Worm (Caenorhabditis elegans) whole organism, L2 larva: ENCODE data around the gene T24C4.3.

Experiments used
- blmp-1 ChIP-seq: sonication (generic microtip); optimal IDR thresholded peaks from 2 replicates; lab custom pipeline; 2017; ENCODE audit warnings: missing genetic modification characterization, mild to moderate bottlenecking, missing compliant biosample characterization, antibody characterized with exemption, moderate library complexity; ENCODE audit not compliant: insufficient read depth
- crh-2 ChIP-seq: sonication (generic microtip); optimal IDR thresholded peaks from 2 replicates; lab custom pipeline; 2017; ENCODE audit warnings: missing biosample characterization, missing genetic modification characterization
- dmd-4 ChIP-seq: sonication (generic microtip); optimal IDR thresholded peaks from 2 replicates; lab custom pipeline; 2017; ENCODE audit warnings: missing biosample characterization, missing genetic modification characterization
- elt-1 ChIP-seq: fragments of 150-350 bp; optimal IDR thresholded peaks from 2 replicates; lab custom pipeline; 2014; ENCODE audit warnings: missing biosample characterization, missing genetic modification characterization
- lin-39 ChIP-seq: fragments of 150-350 bp; optimal IDR thresholded peaks from 2 replicates; lab custom pipeline; 2014; ENCODE audit warnings: missing biosample characterization, missing genetic modification reagents, missing genetic modification characterization
- mdl-1 ChIP-seq, 2 experiments: fragments of 150-350 bp in 1 of 2; sonication (generic microtip) in 1 of 2; optimal IDR thresholded peaks; 2 replicates each; lab custom pipeline; 2017; ENCODE audit warnings: missing biosample characterization in 2 of 2, missing genetic modification characterization in 2 of 2
- nhr-10 ChIP-seq: sonication (generic microtip); optimal IDR thresholded peaks from 2 replicates; lab custom pipeline; 2017; ENCODE audit warnings: missing biosample characterization, missing genetic modification characterization
- nhr-23 ChIP-seq: fragments of 150-350 bp; optimal IDR thresholded peaks from 2 replicates; lab custom pipeline; 2014; ENCODE audit warnings: missing biosample characterization, missing genetic modification reagents, missing genetic modification characterization
- nhr-237 ChIP-seq: fragments of 150-350 bp; optimal IDR thresholded peaks from 2 replicates; lab custom pipeline; 2014; ENCODE audit warnings: missing biosample characterization, missing genetic modification characterization
- nhr-77 ChIP-seq: fragments of 150-350 bp; optimal IDR thresholded peaks from 2 replicates; lab custom pipeline; 2014; ENCODE audit warnings: missing biosample characterization, missing genetic modification characterization
- skn-1 ChIP-seq: sonication (generic microtip); optimal IDR thresholded peaks from 2 replicates; lab custom pipeline; 2017; ENCODE audit warnings: missing biosample characterization, missing genetic modification characterization
- unc-62 ChIP-seq: fragments of 150-350 bp; optimal IDR thresholded peaks from 2 replicates; lab custom pipeline; 2014; ENCODE audit warnings: missing biosample characterization, missing genetic modification reagents, missing genetic modification characterization
- zag-1 ChIP-seq: fragments of 150-350 bp; optimal IDR thresholded peaks from 2 replicates; lab custom pipeline; 2014; ENCODE audit warnings: missing biosample characterization, missing genetic modification characterization
- ztf-11 ChIP-seq: sonication (generic microtip); optimal IDR thresholded peaks from 2 replicates; lab custom pipeline; 2017; ENCODE audit warnings: missing biosample characterization, missing genetic modification characterization

DNA sequence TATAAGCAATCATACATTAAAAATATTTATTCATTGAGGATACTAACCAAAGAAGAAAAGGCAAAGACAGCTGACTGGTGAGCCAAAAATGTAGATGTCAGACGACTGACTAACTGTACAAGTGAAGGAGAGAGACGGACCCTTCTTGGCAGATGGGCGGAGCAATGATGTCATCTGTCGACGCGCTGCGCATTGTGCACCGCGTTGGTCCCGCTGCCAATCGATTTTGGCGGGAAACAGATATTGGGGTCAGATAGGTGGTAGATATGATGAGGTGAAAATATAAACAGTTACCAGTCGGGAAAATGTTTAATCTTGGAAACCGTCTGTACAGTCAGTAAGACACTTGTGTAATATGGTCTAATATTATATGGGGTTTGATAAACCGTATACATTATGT lies 2.4 kb downstream of the T24C4.3 start, which contains the start of gene T24C4.2:
- no peak for TF ChIP-seq lin-39 (tag; lab: Kevin White, UChicago)
- no peak for TF ChIP-seq dmd-4 (tag; lab: Kevin White, UChicago)
- TF ChIP-seq blmp-1 = no peak
- TF ChIP-seq unc-62 = no peak
- TF ChIP-seq nhr-23 (tag; lab: Kevin White, UChicago) = no peak
- TF ChIP-seq crh-2 (tag; lab: Kevin White, UChicago) = no peak
- no peak for TF ChIP-seq nhr-237
- no peak for TF ChIP-seq nhr-10
- TF ChIP-seq nhr-77 (tag; lab: Kevin White, UChicago) = no peak
- TF ChIP-seq skn-1 = no peak
- no peak for TF ChIP-seq zag-1
- TF ChIP-seq elt-1 (tag; lab: Kevin White, UChicago) = no peak
- no peak for TF ChIP-seq ztf-11 (tag; lab: Kevin White, UChicago)
- no peak for TF ChIP-seq mdl-1 (tag; optimal IDR thresholded peaks at IDR 0.05; lab: Kevin White, UChicago)
